Fruit fly (Drosophila melanogaster) whole organism, embryonic: ENCODE results near the gene beta4GalNAcTB.

Experiments used
- CG10565 ChIP-seq: fragments of 200-800 bp; sonication (Bioruptor generic); optimal IDR thresholded peaks from 3 replicates; lab custom pipeline; 2016; ENCODE audit warnings: missing biosample characterization, mild to moderate bottlenecking, missing genetic modification characterization
- CG11456 ChIP-seq: fragments of 200-800 bp; sonication (Bioruptor generic); IDR thresholded peaks from 3 replicates; pipeline ENCODE4 v1.3.6; 2022; ENCODE audit warnings: missing biosample characterization, missing genetic modification characterization
- CG11504 ChIP-seq: fragments of 200-800 bp; sonication (Bioruptor generic); optimal IDR thresholded peaks from 3 replicates; lab custom pipeline; 2019; ENCODE audit warnings: missing biosample characterization, mild to moderate bottlenecking, missing genetic modification characterization, moderate library complexity
- CG11695 ChIP-seq: fragments of 200-800 bp; sonication (Bioruptor generic); IDR thresholded peaks from 3 replicates; pipeline ENCODE4 v1.3.6; 2022; ENCODE audit warnings: missing biosample characterization, missing genetic modification characterization
- CG11696 ChIP-seq: fragments of 200-800 bp; sonication (Bioruptor generic); IDR thresholded peaks from 2 replicates; pipeline ENCODE4 v1.3.6; 2022; ENCODE audit warnings: missing biosample characterization, missing genetic modification characterization
- CG12391 ChIP-seq: fragments of 200-800 bp; sonication (Bioruptor generic); optimal IDR thresholded peaks from 3 replicates; lab custom pipeline; 2018; ENCODE audit warnings: missing biosample characterization, mild to moderate bottlenecking, missing genetic modification characterization, moderate library complexity
- CG12942 ChIP-seq: fragments of 200-800 bp; sonication (Bioruptor generic); optimal IDR thresholded peaks from 3 replicates; lab custom pipeline; 2016; ENCODE audit warnings: missing biosample characterization, missing genetic modification characterization
- CG14014 ChIP-seq: fragments of 200-800 bp; sonication (Bioruptor generic); IDR thresholded peaks from 2 replicates; pipeline ENCODE4 v1.3.6; 2022; ENCODE audit warnings: missing biosample characterization, missing genetic modification characterization
- CG15011 ChIP-seq: fragments of 200-800 bp; sonication (Bioruptor generic); optimal IDR thresholded peaks from 3 replicates; lab custom pipeline; 2018; ENCODE audit warnings: missing biosample characterization, mild to moderate bottlenecking, missing genetic modification characterization
- CG15269 ChIP-seq: fragments of 200-800 bp; sonication (Bioruptor generic); optimal IDR thresholded peaks from 2 replicates; lab custom pipeline; 2018; ENCODE audit warnings: missing biosample characterization, mild to moderate bottlenecking, missing genetic modification characterization, moderate library complexity
- CG15696 ChIP-seq: fragments of 200-800 bp; sonication (Bioruptor generic); optimal IDR thresholded peaks from 2 replicates; lab custom pipeline; 2019; ENCODE audit warnings: missing biosample characterization, mild to moderate bottlenecking, missing genetic modification characterization, moderate library complexity
- CG17912 ChIP-seq: fragments of 200-800 bp; sonication (Bioruptor generic); optimal IDR thresholded peaks from 2 replicates; lab custom pipeline; 2018; ENCODE audit warnings: missing biosample characterization, mild to moderate bottlenecking, missing genetic modification characterization
- CG2129 ChIP-seq: fragments of 200-800 bp; sonication (Bioruptor generic); IDR thresholded peaks from 2 replicates; pipeline ENCODE4 v1.3.6; 2022; ENCODE audit warnings: missing biosample characterization, missing genetic modification characterization; ENCODE audit not compliant: partially characterized antibody
- CG2678 ChIP-seq: fragments of 200-800 bp; sonication (Bioruptor generic); optimal IDR thresholded peaks from 3 replicates; lab custom pipeline; 2019; ENCODE audit warnings: missing biosample characterization, mild to moderate bottlenecking, missing genetic modification characterization, moderate library complexity
- CG2875 ChIP-seq: fragments of 200-800 bp; sonication (Bioruptor generic); optimal IDR thresholded peaks from 2 replicates; lab custom pipeline; 2017; ENCODE audit warnings: missing biosample characterization, mild to moderate bottlenecking, missing genetic modification characterization, missing genetic modification reagents
- CG3726 ChIP-seq: fragments of 200-800 bp; sonication (Bioruptor generic); IDR thresholded peaks from 3 replicates; pipeline ENCODE4, ENCODE4 v1.3.6; 2022; ENCODE audit warnings: missing biosample characterization, missing genetic modification characterization
- CG4404 ChIP-seq: fragments of 200-800 bp; sonication (Bioruptor generic); IDR thresholded peaks from 2 replicates; pipeline ENCODE4 v1.3.6; 2022; ENCODE audit warnings: missing biosample characterization, missing genetic modification characterization
- CG5953 ChIP-seq: fragments of 200-800 bp; sonication (Bioruptor generic); IDR thresholded peaks from 2 replicates; pipeline ENCODE4 v1.3.6; 2022; ENCODE audit warnings: missing biosample characterization, missing genetic modification characterization
- CTCF ChIP-seq: fragments of 200-800 bp; sonication (Bioruptor generic); optimal IDR thresholded peaks from 2 replicates; lab custom pipeline; 2017; ENCODE audit warnings: missing biosample characterization, mild to moderate bottlenecking, missing genetic modification characterization, moderate library complexity
- Ets65A ChIP-seq: fragments of 200-800 bp; sonication (Bioruptor generic); peaks from one replicate; lab custom pipeline; 2016; ENCODE audit warnings: missing biosample characterization, missing genetic modification characterization
- Hr3 ChIP-seq: fragments of 200-800 bp; sonication (Bioruptor generic); optimal IDR thresholded peaks from 3 replicates; lab custom pipeline; 2016; ENCODE audit warnings: missing biosample characterization, missing genetic modification characterization
- Hr39 ChIP-seq: fragments of >200 bp; optimal IDR thresholded peaks from 2 replicates; lab custom pipeline; 2017
- Hr51 ChIP-seq, 2 experiments: fragments of 200-800 bp; sonication (Bioruptor generic); optimal IDR thresholded peaks; 2 replicates in 1 of 2; 3 replicates in 1 of 2; lab custom pipeline; 2016 to 2018; ENCODE audit warnings: missing biosample characterization in 2 of 2, missing genetic modification characterization in 2 of 2, mild to moderate bottlenecking in 1 of 2, moderate library complexity in 1 of 2
- Jarid2 ChIP-seq: fragments of 200-800 bp; sonication (Bioruptor generic); optimal IDR thresholded peaks from 3 replicates; lab custom pipeline; 2017; ENCODE audit warnings: mild to moderate bottlenecking, missing biosample characterization, missing genetic modification reagents, missing genetic modification characterization
- Med ChIP-seq: fragments of 200-800 bp; sonication (Bioruptor generic); peaks from one replicate; lab custom pipeline; 2016; ENCODE audit warnings: missing biosample characterization, missing genetic modification characterization, mild to moderate bottlenecking, inconsistent platforms, moderate library complexity
- Nf-YC ChIP-seq: fragments of 200-800 bp; optimal IDR thresholded peaks from 3 replicates; lab custom pipeline; 2019; ENCODE audit warnings: missing biosample characterization, mild to moderate bottlenecking, missing genetic modification characterization, moderate library complexity
- Oli ChIP-seq: fragments of 200-800 bp; sonication (Bioruptor generic); optimal IDR thresholded peaks from 2 replicates; lab custom pipeline; 2018; ENCODE audit warnings: missing biosample characterization, mild to moderate bottlenecking, missing genetic modification characterization, moderate library complexity
- Optix ChIP-seq: fragments of 200-800 bp; sonication (Bioruptor generic); IDR thresholded peaks from 3 replicates; pipeline ENCODE4 v1.3.6; 2022; ENCODE audit warnings: missing biosample characterization, missing genetic modification characterization
- Ptx1 ChIP-seq: fragments of 200-800 bp; sonication (Bioruptor generic); IDR thresholded peaks from 2 replicates; pipeline ENCODE4 v1.3.6; 2022; ENCODE audit warnings: missing biosample characterization, missing genetic modification characterization
- Six4 ChIP-seq: fragments of 200-800 bp; sonication (Bioruptor generic); optimal IDR thresholded peaks from 2 replicates; lab custom pipeline; 2016; ENCODE audit warnings: missing biosample characterization, missing genetic modification characterization
- Xbp1 ChIP-seq: fragments of 200-800 bp; sonication (Bioruptor generic); optimal IDR thresholded peaks from 3 replicates; lab custom pipeline; 2016; ENCODE audit warnings: missing biosample characterization, mild to moderate bottlenecking, missing genetic modification characterization
- ab ChIP-seq: fragments of 200-800 bp; sonication (Bioruptor generic); optimal IDR thresholded peaks from 2 replicates; lab custom pipeline; 2016; ENCODE audit warnings: missing biosample characterization, missing genetic modification characterization
- ac ChIP-seq: fragments of 200-800 bp; sonication (Bioruptor generic); optimal IDR thresholded peaks from 3 replicates; lab custom pipeline; 2017; ENCODE audit warnings: missing biosample characterization, mild to moderate bottlenecking, missing genetic modification characterization
- cad ChIP-seq: fragments of >200 bp; optimal IDR thresholded peaks from 2 replicates; lab custom pipeline; 2017; ENCODE audit warnings: missing biosample characterization, missing genetic modification characterization
- cwo ChIP-seq: fragments of 200-800 bp; sonication (Bioruptor generic); optimal IDR thresholded peaks from 3 replicates; lab custom pipeline; 2017; ENCODE audit warnings: missing biosample characterization, missing genetic modification characterization, mild to moderate bottlenecking, moderate library complexity, missing genetic modification reagents
- en ChIP-seq: fragments of 200-800 bp; sonication (Bioruptor generic); optimal IDR thresholded peaks from 2 replicates; lab custom pipeline; 2016; ENCODE audit warnings: missing biosample characterization, missing genetic modification characterization
- eyg ChIP-seq: fragments of 200-800 bp; sonication (Bioruptor generic); optimal IDR thresholded peaks from 3 replicates; lab custom pipeline; 2016; ENCODE audit warnings: missing biosample characterization, missing genetic modification characterization
- gcm2 ChIP-seq: fragments of 200-800 bp; sonication (Bioruptor generic); optimal IDR thresholded peaks from 2 replicates; lab custom pipeline; 2016; ENCODE audit warnings: missing biosample characterization, missing genetic modification characterization
- gem ChIP-seq: fragments of 200-800 bp; sonication (Bioruptor generic); optimal IDR thresholded peaks from 2 replicates; lab custom pipeline; 2019; ENCODE audit warnings: missing biosample characterization, mild to moderate bottlenecking, missing genetic modification characterization, moderate library complexity
- gro ChIP-seq: fragments of 200-800 bp; sonication (Bioruptor generic); optimal IDR thresholded peaks from 2 replicates; lab custom pipeline; 2016; ENCODE audit warnings: missing biosample characterization, missing genetic modification characterization
- jumu ChIP-seq: fragments of 200-800 bp; sonication (Bioruptor generic); optimal IDR thresholded peaks from 3 replicates; lab custom pipeline; 2016; ENCODE audit warnings: missing biosample characterization, missing genetic modification characterization
- lab ChIP-seq: fragments of 200-800 bp; sonication (Bioruptor generic); optimal IDR thresholded peaks from 3 replicates; lab custom pipeline; 2017; ENCODE audit warnings: missing biosample characterization, missing genetic modification characterization, mild to moderate bottlenecking, moderate library complexity, missing genetic modification reagents
- mam ChIP-seq: fragments of 200-800 bp; sonication (Bioruptor generic); optimal IDR thresholded peaks from 3 replicates; lab custom pipeline; 2016; ENCODE audit warnings: missing biosample characterization, missing genetic modification characterization
- mld ChIP-seq: fragments of 200-800 bp; sonication (Bioruptor generic); IDR thresholded peaks from 3 replicates; pipeline ENCODE4 v1.3.6; 2022; ENCODE audit warnings: missing biosample characterization, missing genetic modification characterization; ENCODE audit not compliant: partially characterized antibody
- ro ChIP-seq: fragments of 200-800 bp; sonication (Bioruptor generic); IDR thresholded peaks from 2 replicates; pipeline ENCODE4 v1.3.6; 2022; ENCODE audit warnings: missing biosample characterization, missing genetic modification characterization
- sens ChIP-seq: fragments of 200-800 bp; sonication (Bioruptor generic); peaks from one replicate; lab custom pipeline; 2016; ENCODE audit warnings: missing biosample characterization, missing genetic modification characterization
- sisA ChIP-seq: fragments of 200-800 bp; sonication (Bioruptor generic); IDR thresholded peaks from 2 replicates; pipeline ENCODE4 v1.3.6; 2022; ENCODE audit warnings: missing biosample characterization, missing genetic modification characterization
- slbo ChIP-seq: fragments of 200-800 bp; sonication (Bioruptor generic); IDR thresholded peaks from 2 replicates; pipeline ENCODE4 v1.3.6; 2022; ENCODE audit warnings: missing biosample characterization, missing genetic modification characterization

Gene beta4GalNAcTB

DNA sequence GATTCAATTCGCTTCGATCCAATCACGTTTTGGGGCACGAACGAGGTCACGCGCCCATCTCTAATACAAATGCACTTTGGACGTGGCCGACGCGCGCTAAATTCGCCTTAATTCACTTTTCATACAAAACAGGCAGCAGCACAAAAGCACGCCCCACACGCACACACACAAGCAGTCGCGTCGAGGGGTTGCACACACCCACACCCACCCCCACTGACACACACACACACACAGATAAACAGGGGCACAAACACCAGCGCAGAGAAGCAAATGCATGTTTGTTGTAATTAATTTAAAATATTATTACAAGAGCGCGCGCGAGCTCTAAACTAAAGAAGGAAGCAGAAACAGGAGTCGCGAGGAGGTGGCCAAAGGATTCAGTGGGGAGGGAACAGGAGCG, 44.4 kb downstream of the beta4GalNAcTB start:
- 0 out of 3 replicates have a peak, but pooled peaks have one; percentile 5 for TF ChIP-seq CG11456 (GFP tag; lab: Robert Waterston, UW)
- peak; percentile 69 for TF ChIP-seq Ets65A (GFP tag; lab: Kevin White, UChicago)
- no peak for TF ChIP-seq gcm2 (GFP tag; lab: Kevin White, UChicago)
- no peak for TF ChIP-seq CG11695 (GFP tag; lab: Robert Waterston, UW)
- no peak for TF ChIP-seq Nf-YC
- no peak for TF ChIP-seq ro (GFP tag; lab: Robert Waterston, UW)
- TF ChIP-seq Med (GFP tag; lab: Kevin White, UChicago), result peak; percentile 12

DNA sequence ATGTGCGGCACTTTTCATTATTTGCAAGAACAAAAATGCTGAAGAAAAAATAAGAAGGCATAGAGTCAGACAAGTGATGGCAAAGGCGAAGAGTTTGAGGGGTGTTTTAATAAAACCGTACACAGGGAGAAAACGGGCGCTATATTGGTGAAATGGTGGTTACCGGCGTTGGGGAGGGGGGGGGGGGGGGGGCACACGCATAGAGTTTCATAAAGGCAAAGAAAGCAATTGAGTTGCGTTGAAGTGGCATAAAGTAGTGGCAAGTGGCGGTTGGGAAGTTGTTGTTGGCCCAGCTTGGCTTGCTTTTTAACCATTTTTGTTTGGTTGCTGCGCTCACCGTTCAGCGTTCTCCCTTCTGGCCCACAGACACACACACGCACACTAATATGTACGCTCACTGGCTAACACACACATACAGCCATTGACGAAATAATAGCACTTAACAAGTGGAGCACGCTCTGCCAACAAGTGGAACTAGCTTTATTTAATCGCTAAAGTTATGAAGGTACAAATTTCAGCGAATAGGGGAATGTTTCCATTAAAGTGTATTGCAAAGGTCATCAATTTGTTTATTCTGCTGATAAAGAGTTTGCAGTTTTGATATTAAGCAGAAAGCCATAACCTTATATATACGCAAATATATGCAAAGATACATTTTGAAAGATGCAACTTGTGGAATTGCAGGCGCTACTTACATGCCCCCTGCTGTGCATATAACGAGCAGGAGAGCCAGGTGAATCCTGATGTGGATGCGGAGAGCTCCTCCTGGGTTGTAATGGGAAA, 46.0 kb downstream of the beta4GalNAcTB start:
- TF ChIP-seq CG2875 (GFP tag; lab: Kevin White, UChicago) (no peak), CG17912 (no peak), CG2678 (tag; lab: Kevin White, UChicago) (peak; percentile 12), CG11504 (peak; percentile 0), CG3726 (no peak), Hr39 (lab: Kevin White, UChicago) (peak; percentile 57), Ets65A (GFP tag; lab: Kevin White, UChicago) (peak; percentile 28), cwo (no peak), CG10565 (GFP tag; lab: Kevin White, UChicago) (no peak), lab (GFP tag; lab: Kevin White, UChicago) (peak; percentile 7)

DNA sequence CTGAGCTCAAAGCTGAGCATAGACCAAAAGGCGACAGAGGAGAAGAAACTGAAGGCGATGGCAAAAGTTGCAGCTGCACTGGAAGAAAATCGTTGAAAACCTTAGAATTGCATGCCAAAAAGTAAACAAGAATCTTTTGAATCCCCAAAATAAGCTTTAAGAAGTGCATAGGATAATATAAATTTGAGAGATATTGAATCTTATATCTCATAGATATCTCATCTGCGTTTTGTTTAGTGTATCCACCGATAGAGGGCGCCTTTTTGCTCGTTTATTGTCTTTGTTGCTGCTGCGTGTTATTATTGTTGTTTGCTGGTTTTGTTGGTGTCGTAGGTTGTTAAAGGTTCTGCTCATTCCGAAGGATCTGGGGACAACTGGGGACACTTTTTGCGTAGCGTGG, 47.9 kb downstream of the beta4GalNAcTB start:
- TF ChIP-seq Hr39 (lab: Kevin White, UChicago), result peak; percentile 1
- TF ChIP-seq Ptx1 (GFP tag; lab: Robert Waterston, UW), result 0 out of 2 replicates have a peak, but pooled peaks have one; percentile 6
- TF ChIP-seq CTCF (GFP tag; lab: Kevin White, UChicago), result peak; percentile 75
- no peak for TF ChIP-seq CG12942 (GFP tag; lab: Kevin White, UChicago)
- TF ChIP-seq Xbp1 (GFP tag; lab: Kevin White, UChicago), result peak; percentile 25
- peak; percentile 21; the same call in 1 of the 2 replicates for TF ChIP-seq sisA (GFP tag; lab: Robert Waterston, UW)
- no peak for TF ChIP-seq CG4404 (GFP tag; lab: Robert Waterston, UW)
- TF ChIP-seq cwo, result no peak
- TF ChIP-seq slbo (GFP tag; lab: Robert Waterston, UW), result peak; percentile 38
- no peak for TF ChIP-seq eyg (GFP tag; lab: Kevin White, UChicago)
- no peak for TF ChIP-seq Jarid2 (GFP tag; lab: Kevin White, UChicago)
- no peak for TF ChIP-seq Hr3
- peak; percentile 11 for TF ChIP-seq gem (tag; lab: Kevin White, UChicago)
- peak; percentile 19 for TF ChIP-seq CG15269 (tag; lab: Kevin White, UChicago)
- TF ChIP-seq cad (GFP tag; lab: Kevin White, UChicago), result no peak
- no peak for TF ChIP-seq CG5953 (GFP tag; lab: Robert Waterston, UW)
- TF ChIP-seq CG15696 (tag; lab: Kevin White, UChicago), result no peak
- no peak for TF ChIP-seq ab
- no peak for TF ChIP-seq CG15011 (GFP tag; lab: Kevin White, UChicago)
- peak in 1 of 2 experiments; percentile 46 for TF ChIP-seq Hr51 (GFP tag; optimal IDR thresholded peaks at IDR 0.05; lab: Kevin White, UChicago)
- TF ChIP-seq CG14014 (GFP tag; lab: Robert Waterston, UW), result no peak
- peak; percentile 26 for TF ChIP-seq lab (GFP tag; lab: Kevin White, UChicago)
- no peak for TF ChIP-seq Six4 (GFP tag; lab: Kevin White, UChicago)
- TF ChIP-seq CG2129 (GFP tag; lab: Robert Waterston, UW), result no peak
- no peak for TF ChIP-seq mam (GFP tag; lab: Kevin White, UChicago)
- TF ChIP-seq mld (GFP tag; lab: Robert Waterston, UW), result no peak
- TF ChIP-seq gro (GFP tag; lab: Kevin White, UChicago), result no peak
- TF ChIP-seq Oli (tag; lab: Kevin White, UChicago), result peak; percentile 12
- peak; percentile 17 for TF ChIP-seq CG12391
- TF ChIP-seq en (GFP tag; lab: Kevin White, UChicago), result no peak
- TF ChIP-seq jumu (GFP tag; lab: Kevin White, UChicago), result no peak
- no peak for TF ChIP-seq CG11696 (GFP tag; lab: Robert Waterston, UW)
- TF ChIP-seq ac (GFP tag; lab: Kevin White, UChicago), result no peak
- TF ChIP-seq Optix (GFP tag; lab: Robert Waterston, UW), result 0 out of 3 replicates have a peak, but pooled peaks have one; percentile 11
- peak; percentile 24 for TF ChIP-seq sens
